Worm (Caenorhabditis elegans): ENCODE data around the gene sru-3.

sru-3 gene

ce11 chrIV:9506251-9506650, 9.8 kb downstream of the sru-3 start, which contains the start of gene ttr-9:
ttr-9 (minus strand) TSS chrIV:9506351.
- TF ChIP-seq med-1 (GFP tag; optimal IDR thresholded peaks at IDR 0.05; ENCODE audit: insufficient read depth) (no peak), tab-1 (GFP tag; IDR thresholded peaks at IDR 0.05) (no peak), klf-2 (GFP tag; conservative IDR thresholded peaks at IDR 0.05) (no peak), ref-1 (GFP tag; conservative IDR thresholded peaks at IDR 0.05) (no peak), T22C8.4 (GFP tag; IDR thresholded peaks at IDR 0.05) (no peak), ztf-29 (GFP tag; IDR thresholded peaks at IDR 0.05) (no peak), ztf-23 (GFP tag; IDR thresholded peaks at IDR 0.05) (no peak), flt-1 (GFP tag; IDR thresholded peaks at IDR 0.05) (no peak), cog-1 (tag; optimal IDR thresholded peaks at IDR 0.05) (no peak)

ce11 chrIV:9508612-9509011, 12.2 kb downstream of the sru-3 start, which contains the start of gene ethe-1:
ethe-1 (minus strand) TSS chrIV:9508761.
- TF ChIP-seq ztf-23 (GFP tag; IDR thresholded peaks at IDR 0.05): no peak
- TF ChIP-seq med-1 (GFP tag; optimal IDR thresholded peaks at IDR 0.05; ENCODE audit: insufficient read depth): no peak
- no peak for TF ChIP-seq T22C8.4 (GFP tag; IDR thresholded peaks at IDR 0.05)
- no peak for TF ChIP-seq cog-1 (tag; optimal IDR thresholded peaks at IDR 0.05)
- TF ChIP-seq tab-1 (GFP tag; IDR thresholded peaks at IDR 0.05): no peak
- no peak for TF ChIP-seq ztf-29 (GFP tag; IDR thresholded peaks at IDR 0.05)
- no peak for TF ChIP-seq klf-2 (GFP tag; conservative IDR thresholded peaks at IDR 0.05)
- TF ChIP-seq ref-1 (GFP tag; conservative IDR thresholded peaks at IDR 0.05): no peak

- TF ChIP-seq flt-1 (GFP tag; IDR thresholded peaks at IDR 0.05) (no peak), tab-1 (GFP tag; IDR thresholded peaks at IDR 0.05) (no peak), med-1 (GFP tag; optimal IDR thresholded peaks at IDR 0.05; ENCODE audit: insufficient read depth) (no peak), ztf-23 (GFP tag; IDR thresholded peaks at IDR 0.05) (no peak), klf-2 (GFP tag; conservative IDR thresholded peaks at IDR 0.05) (no peak), T22C8.4 (GFP tag; IDR thresholded peaks at IDR 0.05) (no peak), cog-1 (tag; optimal IDR thresholded peaks at IDR 0.05) (no peak), ref-1 (GFP tag; conservative IDR thresholded peaks at IDR 0.05) (no peak), ztf-29 (GFP tag; IDR thresholded peaks at IDR 0.05) (no peak)
Measured at ce11 chrIV:9510439-9510838, 14.0 kb downstream of the sru-3 start, which contains the start of gene C33A12.4. C33A12.4 (minus strand) TSS chrIV:9510569.

DNA sequence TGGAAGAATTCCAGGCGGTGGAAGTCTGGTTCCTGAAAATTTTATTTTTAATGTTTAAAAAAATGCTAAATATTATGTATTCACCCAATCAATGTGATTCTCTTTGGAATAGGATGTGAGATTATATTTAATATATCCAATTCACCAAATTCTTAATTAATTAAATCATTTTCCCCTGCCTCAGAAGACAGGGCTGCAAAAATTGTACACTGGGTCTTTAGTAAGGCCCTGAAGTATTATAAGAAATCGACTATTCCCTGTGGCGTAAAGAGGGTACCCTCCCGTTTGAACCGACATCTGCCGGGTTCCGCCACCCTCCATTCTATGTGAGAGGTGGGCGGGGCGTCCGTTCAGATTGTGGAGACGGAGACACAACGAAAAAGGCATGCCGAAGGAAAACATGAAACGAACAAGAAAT, 14.8 kb downstream of the sru-3 start:
- TF ChIP-seq cog-1 (tag; optimal IDR thresholded peaks at IDR 0.05) (no peak), ztf-29 (GFP tag; IDR thresholded peaks at IDR 0.05) (no peak), med-1 (GFP tag; optimal IDR thresholded peaks at IDR 0.05; ENCODE audit: insufficient read depth) (no peak), T22C8.4 (GFP tag; IDR thresholded peaks at IDR 0.05) (no peak), ztf-23 (GFP tag; IDR thresholded peaks at IDR 0.05) (no peak), ref-1 (GFP tag; conservative IDR thresholded peaks at IDR 0.05) (no peak), klf-2 (GFP tag; conservative IDR thresholded peaks at IDR 0.05) (no peak)

DNA sequence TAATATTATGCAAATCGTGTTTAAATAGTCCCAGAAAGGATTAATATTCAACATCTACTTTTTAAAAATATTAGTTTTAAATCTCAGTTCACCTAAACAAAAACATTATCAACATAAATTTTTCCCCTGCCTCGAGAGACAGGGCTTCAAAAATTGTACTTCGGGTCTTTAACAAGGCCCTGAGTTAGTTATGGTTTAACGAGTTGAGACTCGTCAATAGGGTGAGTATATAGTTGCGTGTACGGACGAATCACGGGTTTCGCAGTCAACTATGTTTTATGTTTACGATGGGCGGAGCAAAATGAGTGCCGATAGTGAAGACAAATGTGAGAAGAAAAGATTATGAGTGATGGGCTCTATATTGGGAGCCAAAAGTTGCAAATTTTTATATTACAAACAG, 15.2 kb downstream of the sru-3 start:
- no peak for TF ChIP-seq klf-2 (GFP tag; conservative IDR thresholded peaks at IDR 0.05)
- no peak for TF ChIP-seq ztf-23 (GFP tag; IDR thresholded peaks at IDR 0.05)
- TF ChIP-seq T22C8.4 (GFP tag; IDR thresholded peaks at IDR 0.05): no peak
- TF ChIP-seq flt-1 (GFP tag; IDR thresholded peaks at IDR 0.05): no peak
- TF ChIP-seq tab-1 (GFP tag; IDR thresholded peaks at IDR 0.05): no peak
- no peak for TF ChIP-seq cog-1 (tag; optimal IDR thresholded peaks at IDR 0.05)
- no peak for TF ChIP-seq med-1 (GFP tag; optimal IDR thresholded peaks at IDR 0.05; ENCODE audit: insufficient read depth)
- no peak for TF ChIP-seq ztf-29 (GFP tag; IDR thresholded peaks at IDR 0.05)
- no peak for TF ChIP-seq ref-1 (GFP tag; conservative IDR thresholded peaks at IDR 0.05)

- TF ChIP-seq tab-1 (GFP tag; IDR thresholded peaks at IDR 0.05): no peak
- TF ChIP-seq flt-1 (GFP tag; IDR thresholded peaks at IDR 0.05): no peak
- TF ChIP-seq ref-1 (GFP tag; conservative IDR thresholded peaks at IDR 0.05): no peak
- no peak for TF ChIP-seq ztf-23 (GFP tag; IDR thresholded peaks at IDR 0.05)
- TF ChIP-seq med-1 (GFP tag; optimal IDR thresholded peaks at IDR 0.05; ENCODE audit: insufficient read depth): no peak
- no peak for TF ChIP-seq T22C8.4 (GFP tag; IDR thresholded peaks at IDR 0.05)
- TF ChIP-seq klf-2 (GFP tag; conservative IDR thresholded peaks at IDR 0.05): no peak
- no peak for TF ChIP-seq ztf-29 (GFP tag; IDR thresholded peaks at IDR 0.05)
- TF ChIP-seq cog-1 (tag; optimal IDR thresholded peaks at IDR 0.05): no peak
Measured at ce11 chrIV:9512836-9513235, 16.4 kb downstream of the sru-3 start, which contains the start of gene C33A12.3. C33A12.3 (minus strand) TSS chrIV:9513002.

DNA sequence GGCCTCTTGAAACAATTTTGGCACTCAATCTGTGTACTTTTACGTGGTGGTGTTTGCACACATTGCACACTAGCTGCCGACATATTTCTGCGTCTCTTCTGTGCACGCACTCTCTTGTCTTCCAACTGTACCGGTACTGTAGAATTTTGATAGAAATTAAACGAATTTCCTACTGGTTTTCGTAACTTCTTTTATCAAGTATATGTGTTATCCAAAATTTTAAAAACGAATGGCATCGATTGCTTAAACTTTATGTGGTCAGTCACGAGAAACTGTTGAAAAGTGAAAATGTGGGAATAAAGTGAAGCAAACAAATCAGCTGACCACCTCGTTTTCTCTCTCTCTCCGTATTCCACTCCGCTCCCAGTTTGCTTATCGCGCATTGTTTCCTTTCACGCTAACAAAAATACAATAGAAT, 17.0 kb downstream of the sru-3 start:
- TF ChIP-seq flt-1 (GFP tag; IDR thresholded peaks at IDR 0.05) (no peak), ztf-23 (GFP tag; IDR thresholded peaks at IDR 0.05) (no peak), cog-1 (tag; optimal IDR thresholded peaks at IDR 0.05) (no peak), klf-2 (GFP tag; conservative IDR thresholded peaks at IDR 0.05) (no peak), med-1 (GFP tag; optimal IDR thresholded peaks at IDR 0.05; ENCODE audit: insufficient read depth) (no peak), tab-1 (GFP tag; IDR thresholded peaks at IDR 0.05) (no peak), T22C8.4 (GFP tag; IDR thresholded peaks at IDR 0.05) (no peak), ztf-29 (GFP tag; IDR thresholded peaks at IDR 0.05) (no peak), ref-1 (GFP tag; conservative IDR thresholded peaks at IDR 0.05) (no peak)

- TF ChIP-seq T22C8.4 (GFP tag; IDR thresholded peaks at IDR 0.05) (no peak), klf-2 (GFP tag; conservative IDR thresholded peaks at IDR 0.05) (no peak), ztf-23 (GFP tag; IDR thresholded peaks at IDR 0.05) (no peak), flt-1 (GFP tag; IDR thresholded peaks at IDR 0.05) (no peak), med-1 (GFP tag; optimal IDR thresholded peaks at IDR 0.05; ENCODE audit: insufficient read depth) (no peak), ztf-29 (GFP tag; IDR thresholded peaks at IDR 0.05) (no peak), cog-1 (tag; optimal IDR thresholded peaks at IDR 0.05) (no peak), ref-1 (GFP tag; conservative IDR thresholded peaks at IDR 0.05) (no peak), tab-1 (GFP tag; IDR thresholded peaks at IDR 0.05) (no peak)
Measured at ce11 chrIV:9514132-9514531, 17.7 kb downstream of the sru-3 start.

- TF ChIP-seq flt-1 (GFP tag; IDR thresholded peaks at IDR 0.05) (no peak), med-1 (GFP tag; optimal IDR thresholded peaks at IDR 0.05; ENCODE audit: insufficient read depth) (no peak), tab-1 (GFP tag; IDR thresholded peaks at IDR 0.05) (no peak), ztf-23 (GFP tag; IDR thresholded peaks at IDR 0.05) (no peak), ztf-29 (GFP tag; IDR thresholded peaks at IDR 0.05) (no peak), klf-2 (GFP tag; conservative IDR thresholded peaks at IDR 0.05) (no peak), cog-1 (tag; optimal IDR thresholded peaks at IDR 0.05) (no peak), T22C8.4 (GFP tag; IDR thresholded peaks at IDR 0.05) (no peak), ref-1 (GFP tag; conservative IDR thresholded peaks at IDR 0.05) (no peak)
Measured at ce11 chrIV:9516831-9517230, 20.4 kb downstream of the sru-3 start, which contains the start of gene C33A12.19. C33A12.19 (plus strand) TSS chrIV:9516999.

Measured in whole organism, midembryonic.